Worm (Caenorhabditis elegans) whole organism, dauer: ENCODE data around the gene Y58A7A.5.

Source experiments
- unc-62 ChIP-seq: sonication (generic microtip); optimal IDR thresholded peaks from 2 replicates; lab custom pipeline; 2017; ENCODE audit warnings: missing biosample characterization, missing genetic modification reagents, missing genetic modification characterization

The Y58A7A.5 gene

DNA sequence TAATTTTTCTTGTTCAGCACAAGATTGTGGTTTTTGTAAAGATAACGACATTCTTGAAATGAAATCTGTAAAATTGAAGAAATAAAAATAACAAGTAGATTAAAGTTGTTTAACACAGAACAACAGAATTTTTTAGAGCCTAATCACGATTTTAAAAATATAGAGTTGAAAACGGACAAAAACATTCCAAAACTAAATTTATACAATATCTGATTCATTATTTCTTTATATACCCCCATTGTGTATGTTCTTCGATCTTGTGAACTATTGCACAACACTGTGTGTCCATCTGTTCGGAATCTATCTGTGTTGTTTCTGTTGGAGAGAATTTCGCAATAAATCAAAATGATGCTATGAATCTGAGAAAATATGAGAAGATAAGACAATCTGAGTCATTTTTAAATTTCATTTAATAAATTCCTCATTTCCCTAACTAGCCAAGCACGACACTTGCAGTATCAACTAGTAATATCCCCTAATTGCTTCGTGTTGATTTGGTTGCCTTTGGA lies 1.8 kb downstream of the Y58A7A.5 start, which contains the start of gene Y58A7A.4:
Y58A7A.4 (minus strand) TSS at position 51 of the 509 bp plus-strand sequence.
- TF ChIP-seq unc-62 (GFP tag; lab: Kevin White, UChicago): no peak

DNA sequence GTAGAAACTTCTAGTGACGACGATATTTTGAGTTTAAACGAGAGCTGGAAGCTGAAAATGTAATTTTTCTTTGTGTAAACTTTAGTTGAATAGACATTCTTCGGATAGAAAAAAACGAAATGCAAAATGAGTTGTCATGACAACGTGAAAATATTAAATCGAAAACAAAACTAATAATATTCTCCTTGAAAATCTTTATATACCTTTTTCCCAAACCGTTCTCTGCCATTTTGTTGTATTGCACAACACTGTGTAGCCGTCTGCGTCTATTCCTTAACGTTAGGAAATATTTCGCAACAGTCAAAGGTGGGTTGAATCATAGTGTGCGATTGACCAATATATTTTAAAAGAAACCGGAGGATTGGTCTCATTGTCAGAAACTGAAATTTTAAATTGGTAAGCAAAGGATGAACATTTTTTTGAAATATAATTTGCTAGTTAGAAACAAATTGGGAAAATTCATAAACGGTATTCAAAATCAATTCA lies 5.9 kb downstream of the Y58A7A.5 start, which contains the start of gene Y58A7A.3:
Y58A7A.3 (minus strand) TSS at position 51 of the 486 bp plus-strand sequence.
- no peak for TF ChIP-seq unc-62 (GFP tag; lab: Kevin White, UChicago)

DNA sequence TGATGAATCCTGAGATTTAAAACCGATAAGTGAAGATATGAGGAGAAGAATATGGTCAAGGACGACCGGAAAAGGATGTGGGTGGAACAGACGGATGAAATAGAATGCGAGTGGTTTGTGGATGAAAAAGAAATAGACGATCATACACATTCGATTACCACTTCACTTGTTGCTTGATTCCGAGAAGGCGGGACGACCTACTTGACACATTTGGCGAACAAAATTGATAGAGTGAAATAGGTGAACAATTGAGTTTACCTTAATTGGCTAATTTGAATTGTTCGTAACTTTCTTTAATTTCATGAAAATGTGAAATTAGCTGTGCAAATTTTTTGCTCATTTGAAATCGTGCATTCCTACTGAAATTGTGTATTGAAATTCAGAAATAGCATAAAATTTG lies 14.7 kb downstream of the Y58A7A.5 start, which contains the start of gene Y58A7A.2:
Y58A7A.2 (minus strand) TSS at position 101 of the 400 bp plus-strand sequence.
- no peak for TF ChIP-seq unc-62 (GFP tag; lab: Kevin White, UChicago)

DNA sequence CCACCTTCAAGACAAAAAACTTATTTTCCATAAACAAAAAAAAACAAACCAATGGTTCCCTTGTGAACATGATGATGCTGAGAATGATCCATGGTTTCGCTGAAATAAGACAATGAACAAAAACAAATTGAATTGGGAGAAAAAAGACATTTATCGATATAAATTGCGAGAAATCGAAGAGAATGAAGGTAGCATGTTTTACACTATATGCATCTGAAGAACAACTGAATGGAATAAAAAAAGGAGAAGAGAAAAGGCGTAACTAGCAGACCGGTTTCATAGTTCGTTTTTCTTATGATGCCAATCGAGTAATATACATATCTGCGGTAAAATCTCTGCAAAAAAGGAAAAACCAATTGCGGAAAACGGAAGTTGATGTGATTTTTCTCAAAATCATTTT lies 17.3 kb downstream of the Y58A7A.5 start, which contains the start of gene Y58A7A.1:
Y58A7A.1 (minus strand) TSS at position 101 of the 400 bp plus-strand sequence.
- no peak for TF ChIP-seq unc-62 (GFP tag; lab: Kevin White, UChicago)

DNA sequence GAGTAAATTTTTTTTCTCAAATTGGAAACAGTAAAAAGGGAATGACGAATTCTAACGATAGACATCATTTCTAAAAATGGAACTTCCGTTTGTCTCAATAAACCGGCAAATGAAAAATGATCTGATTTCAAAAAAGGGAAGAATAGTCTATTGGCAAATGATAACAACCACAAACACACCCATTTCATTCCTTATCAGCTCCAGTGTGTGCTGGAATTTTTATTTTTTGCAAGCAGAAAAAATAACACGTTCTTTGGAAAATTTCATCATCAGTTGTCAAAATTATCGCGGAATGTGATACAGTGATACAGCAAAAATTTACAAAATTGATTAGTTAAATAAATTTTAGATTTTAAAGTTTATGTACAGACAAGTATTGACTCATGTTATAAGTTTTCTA lies 19.4 kb downstream of the Y58A7A.5 start:
- no peak for TF ChIP-seq unc-62 (GFP tag; lab: Kevin White, UChicago)

DNA sequence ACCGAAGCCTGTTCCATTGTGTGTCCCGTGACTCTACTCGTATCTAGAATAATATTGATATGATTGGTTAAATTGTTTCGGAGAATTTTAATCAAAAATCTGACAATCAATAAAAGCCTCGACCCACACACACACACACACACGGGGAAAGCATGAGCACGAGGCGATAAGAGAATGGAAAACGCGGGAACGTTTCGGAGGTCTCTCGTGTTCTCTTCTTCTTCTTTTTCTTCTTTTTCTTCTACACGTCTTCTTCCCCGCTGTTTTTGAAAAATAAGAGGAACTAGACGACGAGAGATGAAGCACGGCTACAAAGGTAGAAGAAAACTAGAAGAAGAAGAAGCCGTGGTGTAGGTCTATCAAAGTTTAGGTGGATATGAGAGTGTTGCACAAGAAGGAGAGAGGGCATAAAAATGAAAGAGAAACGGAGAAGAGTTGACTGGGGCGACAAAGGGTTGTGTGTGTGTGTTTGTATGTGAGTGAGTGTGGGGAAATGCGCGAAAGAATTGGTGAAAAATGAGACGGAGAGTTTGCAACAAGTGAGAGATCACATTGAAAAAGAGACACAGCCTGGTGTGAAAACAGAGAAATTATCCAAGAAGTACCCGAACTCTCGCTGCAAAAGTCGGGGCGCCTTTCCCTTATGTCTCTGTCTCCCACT lies 21.9 kb downstream of the Y58A7A.5 start, which contains the start of gene mlk-1:
mlk-1 (minus strand) TSS at position 51 of the 661 bp plus-strand sequence.
- TF ChIP-seq unc-62 (GFP tag; lab: Kevin White, UChicago): no peak

DNA sequence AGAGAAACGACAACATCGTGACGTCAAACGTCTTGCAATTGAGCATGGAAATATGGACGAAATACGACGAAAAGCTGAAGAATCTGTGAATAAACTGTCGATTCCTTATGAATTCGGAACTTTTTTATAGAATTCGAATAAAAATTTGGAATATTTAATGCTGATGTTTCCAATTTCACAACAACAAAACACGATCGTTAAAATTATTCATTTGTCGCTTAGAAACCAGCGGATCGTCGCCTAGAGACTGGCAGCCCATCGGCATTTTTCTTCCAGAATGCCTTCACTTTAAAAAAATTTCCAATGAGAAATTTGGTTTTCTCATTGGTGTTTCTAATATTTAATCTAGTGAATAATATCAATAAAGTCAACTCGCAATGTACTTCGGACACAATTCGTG lies 33.4 kb downstream of the Y58A7A.5 start, which contains the start of gene cwp-4:
cwp-4 (plus strand) TSS at position 301 of the 400 bp plus-strand sequence.
- TF ChIP-seq unc-62 (GFP tag; lab: Kevin White, UChicago): no peak

DNA sequence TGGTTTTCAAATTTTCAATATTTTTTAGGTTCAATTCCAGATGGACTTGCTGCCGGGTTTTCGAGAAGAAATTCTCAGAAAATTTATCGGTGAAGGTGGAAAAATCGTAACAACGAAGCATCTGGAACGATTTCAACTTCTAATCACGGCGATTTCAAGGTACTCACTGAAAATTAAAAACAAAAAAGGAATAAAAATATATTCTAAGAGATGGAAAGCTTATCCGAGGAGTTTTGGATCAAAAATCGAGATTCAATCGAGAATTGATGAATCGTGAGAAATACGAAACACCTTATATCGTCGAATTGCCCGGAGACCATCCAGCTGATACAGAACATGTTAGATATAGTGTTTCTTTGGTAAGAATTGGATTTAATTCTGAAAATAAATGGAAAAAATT lies 34.5 kb downstream of the Y58A7A.5 start, which contains the start of gene K11D12.12:
K11D12.12 (plus strand) TSS at position 29 of the 400 bp plus-strand sequence.
- TF ChIP-seq unc-62 (GFP tag; lab: Kevin White, UChicago): no peak

DNA sequence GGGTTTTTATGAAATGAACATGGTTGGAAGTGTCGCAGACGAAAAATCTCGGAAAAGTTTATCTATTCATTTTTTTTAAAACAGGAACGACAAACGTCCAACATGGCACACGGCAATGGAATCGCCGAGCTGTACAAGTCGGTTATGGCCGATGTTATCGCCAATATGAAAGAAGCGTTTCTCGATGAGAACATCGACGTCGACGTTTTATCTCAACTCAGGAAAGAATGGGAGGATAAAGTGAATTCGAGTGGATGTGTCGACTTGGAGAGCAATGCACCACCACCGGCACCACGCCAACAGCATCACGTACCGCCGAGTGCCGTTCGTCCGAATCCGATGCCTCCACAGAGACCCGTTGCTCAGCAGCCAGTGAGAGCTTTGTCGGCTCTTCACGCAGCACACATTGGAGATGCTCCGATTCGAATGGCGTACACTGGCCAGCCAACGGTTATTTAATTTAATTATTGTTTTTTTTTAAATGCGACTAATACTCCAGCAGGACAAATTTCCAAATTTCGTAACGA lies 36.6 kb downstream of the Y58A7A.5 start:
- no peak for TF ChIP-seq unc-62 (GFP tag; lab: Kevin White, UChicago)

DNA sequence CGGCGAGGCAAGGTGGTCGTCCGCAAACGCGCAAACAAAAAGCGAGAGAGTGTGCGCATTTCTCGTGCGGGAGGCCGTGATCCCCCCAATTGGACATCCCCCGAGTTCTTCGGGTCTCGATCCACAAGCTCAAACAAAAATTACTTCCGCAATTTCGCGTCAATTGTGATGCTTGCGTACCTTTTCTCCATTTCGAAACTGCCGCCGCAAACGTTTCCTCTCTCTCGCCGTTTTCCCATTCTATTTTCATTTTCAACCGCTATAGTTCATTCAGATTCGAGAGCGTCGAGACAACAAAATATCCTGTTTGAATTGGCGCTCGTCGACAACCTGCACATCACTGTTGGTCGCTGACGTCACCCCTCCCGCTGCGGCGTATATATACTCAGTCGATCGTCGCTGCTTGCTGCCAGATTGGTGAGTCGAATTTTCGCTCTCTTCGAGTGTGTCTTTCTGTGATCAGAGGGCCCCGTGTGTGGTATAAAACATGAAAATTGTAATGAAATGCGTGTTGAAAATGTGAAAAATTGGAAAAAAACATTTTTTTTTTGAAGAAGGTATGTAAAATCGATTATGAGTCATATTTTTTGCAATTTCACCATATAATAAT lies 37.3 kb downstream of the Y58A7A.5 start, which contains the start of the genes pqn-51 and K11D12.14:
pqn-51 (plus strand) TSS at position 275 of the 610 bp plus-strand sequence.
K11D12.14 (plus strand) TSS at position 304 of the 610 bp plus-strand sequence.
- TF ChIP-seq unc-62 (GFP tag; lab: Kevin White, UChicago): no peak

DNA sequence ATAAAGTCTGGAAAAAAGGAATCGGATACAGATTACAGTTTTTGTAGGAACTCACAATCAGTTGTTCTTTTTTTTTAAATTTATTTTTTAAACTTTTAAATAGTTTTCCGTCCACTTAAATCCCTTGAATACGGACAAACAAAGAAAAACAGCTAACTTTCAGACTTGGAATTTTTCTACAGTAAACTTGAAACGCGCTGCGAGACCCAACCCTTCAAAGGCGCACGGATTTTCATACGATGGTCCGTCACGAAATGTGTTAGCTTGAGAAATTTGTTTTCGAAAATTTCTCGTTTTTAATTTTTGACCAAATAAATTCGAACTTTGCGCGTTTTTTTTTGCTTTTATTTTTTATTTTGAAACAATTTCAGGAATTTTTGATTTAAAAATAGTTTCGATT lies 40.2 kb downstream of the Y58A7A.5 start:
- no peak for TF ChIP-seq unc-62 (GFP tag; lab: Kevin White, UChicago)

DNA sequence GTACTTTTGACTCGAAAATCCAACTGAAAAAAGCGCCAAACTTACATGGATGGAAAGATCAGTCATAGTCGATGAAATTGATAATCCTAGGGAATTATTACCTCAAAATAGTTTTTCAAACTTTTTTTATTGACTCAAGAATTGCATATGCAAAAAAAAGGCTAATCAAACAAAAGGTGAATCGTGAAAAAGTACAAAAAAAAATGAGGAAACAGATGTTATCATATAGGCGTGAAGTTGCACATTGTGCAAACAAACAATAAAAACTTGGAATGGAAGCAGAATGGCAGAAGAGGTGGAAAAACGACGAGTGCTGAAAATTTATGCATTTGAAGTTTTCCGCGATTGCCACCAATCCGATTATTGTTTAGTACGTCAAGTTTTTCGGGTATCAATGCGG lies 40.7 kb downstream of the Y58A7A.5 start, which contains the start of gene exc-14:
exc-14 (minus strand) TSS at position 101 of the 400 bp plus-strand sequence.
- no peak for TF ChIP-seq unc-62 (GFP tag; lab: Kevin White, UChicago)

DNA sequence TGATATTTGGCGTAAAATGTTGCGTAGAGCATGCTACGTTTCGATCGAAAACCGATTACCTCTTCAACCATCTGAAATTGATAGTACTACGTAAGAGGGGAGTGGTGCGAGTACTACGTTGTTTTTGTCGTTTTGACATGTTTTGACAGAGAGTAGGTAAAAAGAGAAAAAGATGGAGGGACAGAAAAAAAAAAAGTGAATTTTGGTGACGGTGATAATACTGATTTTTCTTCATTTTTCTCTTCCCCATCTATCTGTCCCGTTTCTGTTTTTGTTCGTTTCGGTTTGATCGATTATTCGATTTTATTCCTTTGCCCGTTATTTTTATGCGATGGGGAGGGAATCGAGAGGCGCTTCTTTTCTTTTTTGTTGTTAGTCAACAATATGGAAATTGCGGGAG lies 45.8 kb downstream of the Y58A7A.5 start, which contains the start of gene K11D12.8:
K11D12.8 (minus strand) TSS at position 77 of the 400 bp plus-strand sequence.
- TF ChIP-seq unc-62 (GFP tag; lab: Kevin White, UChicago): no peak

DNA sequence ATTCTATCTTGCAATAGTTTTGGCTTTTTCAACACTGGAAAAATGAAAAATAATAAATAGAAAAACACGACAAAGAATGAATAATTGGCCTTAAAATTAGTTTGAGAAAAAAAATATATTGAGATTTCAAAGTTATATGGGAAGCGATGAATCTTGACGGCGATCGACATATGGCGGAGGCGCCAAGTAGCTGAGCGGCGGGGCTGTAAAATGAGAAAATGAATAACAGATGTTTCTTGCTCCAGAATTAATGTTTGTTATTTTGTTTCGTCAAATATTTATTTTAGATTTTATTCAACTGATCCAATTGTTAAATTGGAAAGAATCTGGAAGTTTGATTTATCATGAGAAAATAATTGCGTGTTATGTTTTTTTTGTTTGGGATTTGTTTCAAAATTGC lies 47.2 kb downstream of the Y58A7A.5 start, which contains the start of gene K11D12.11:
K11D12.11 (minus strand) TSS at position 42 of the 400 bp plus-strand sequence.
- no peak for TF ChIP-seq unc-62 (GFP tag; lab: Kevin White, UChicago)

DNA sequence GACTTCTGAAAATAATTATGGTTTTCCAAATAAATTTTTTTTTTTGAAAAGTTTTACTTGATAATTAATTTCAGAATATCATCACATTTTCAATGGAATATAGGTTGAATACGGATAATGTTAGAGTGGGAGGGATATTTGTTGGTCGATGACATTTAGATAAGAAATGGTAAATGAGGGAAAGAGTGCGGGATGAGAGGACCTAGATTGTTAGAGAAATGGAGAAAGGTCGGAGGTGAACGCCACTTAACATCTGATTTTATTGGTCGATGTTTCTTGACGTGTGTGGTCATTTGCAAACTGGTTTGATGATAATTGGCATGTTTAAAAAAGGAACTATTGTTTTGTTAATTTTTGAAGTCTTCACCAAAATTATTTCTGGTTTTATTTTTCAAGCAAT lies 48.3 kb downstream of the Y58A7A.5 start:
- no peak for TF ChIP-seq unc-62 (GFP tag; lab: Kevin White, UChicago)
